Fruit fly (Drosophila melanogaster): ENCODE data around the gene Rsbp15.
A peak's percentile ranks its signal among the peaks of the same experiment; 100 is the strongest.

The Rsbp15 gene

DNA sequence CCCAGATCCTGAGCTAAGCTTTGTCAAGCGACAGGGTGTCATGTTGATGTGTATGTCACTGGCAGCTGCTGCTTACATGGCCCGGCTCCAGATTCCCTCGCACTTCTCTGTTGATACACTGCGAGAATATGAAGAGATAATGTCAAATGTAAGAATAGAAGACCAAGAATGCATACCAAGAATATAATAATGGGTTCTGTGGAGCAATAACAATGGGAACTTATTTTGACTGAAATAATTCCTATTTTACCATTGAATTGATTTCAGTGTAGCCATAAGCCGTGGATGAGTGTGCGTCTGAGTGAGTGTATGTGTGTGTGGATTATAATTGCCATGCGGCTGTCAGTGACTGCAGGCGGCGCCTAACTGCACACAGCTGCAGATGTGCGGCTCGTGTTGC lies 26.1 kb upstream of the Rsbp15 start (continued):
- no peak for TF ChIP-seq Blimp-1 (GFP tag; optimal IDR thresholded peaks at IDR 0.05)
- TF ChIP-seq pdm3 (GFP tag; optimal IDR thresholded peaks at IDR 0.05) = peak; percentile 41
- TF ChIP-seq CG11762 (GFP tag; optimal IDR thresholded peaks at IDR 0.05; ENCODE audit: insufficient read depth) = no peak
- peak; percentile 27 for TF ChIP-seq OdsH (GFP tag; optimal IDR thresholded peaks at IDR 0.05)
- no peak for TF ChIP-seq dsx (GFP tag; optimal IDR thresholded peaks at IDR 0.05; ENCODE audit: poor library complexity, severe bottlenecking)
- TF ChIP-seq acj6 (GFP tag; optimal IDR thresholded peaks at IDR 0.05) = peak; percentile 10
- TF ChIP-seq dac (GFP tag; optimal IDR thresholded peaks at IDR 0.05) = no peak
- TF ChIP-seq achi (GFP tag; optimal IDR thresholded peaks at IDR 0.05) = peak; percentile 20
- no peak for TF ChIP-seq CG34406 (GFP tag; optimal IDR thresholded peaks at IDR 0.05)
- TF ChIP-seq Met (GFP tag; optimal IDR thresholded peaks at IDR 0.05) = peak; percentile 23
- TF ChIP-seq Smox (GFP tag; optimal IDR thresholded peaks at IDR 0.05) = no peak
- no peak for TF ChIP-seq CG8319 (GFP tag; optimal IDR thresholded peaks at IDR 0.05)
- no peak for TF ChIP-seq CG11294 (GFP tag; IDR thresholded peaks at IDR 0.05)
- no peak for TF ChIP-seq Sox15 (GFP tag; optimal IDR thresholded peaks at IDR 0.05)
- TF ChIP-seq net (GFP tag; optimal IDR thresholded peaks at IDR 0.05) = no peak
- TF ChIP-seq salr (GFP tag; optimal IDR thresholded peaks at IDR 0.05) = no peak
- no peak for TF ChIP-seq CG3919 (GFP tag; optimal IDR thresholded peaks at IDR 0.05)
- TF ChIP-seq Lpt (GFP tag; optimal IDR thresholded peaks at IDR 0.05) = no peak
- TF ChIP-seq Sox102F (GFP tag; optimal IDR thresholded peaks at IDR 0.05) = no peak
- TF ChIP-seq CG15336 (GFP tag; IDR thresholded peaks at IDR 0.05) = peak; percentile 42; the same call in 1 of the 2 replicates
- TF ChIP-seq Ets96B (tag; optimal IDR thresholded peaks at IDR 0.05) = peak; percentile 43

DNA sequence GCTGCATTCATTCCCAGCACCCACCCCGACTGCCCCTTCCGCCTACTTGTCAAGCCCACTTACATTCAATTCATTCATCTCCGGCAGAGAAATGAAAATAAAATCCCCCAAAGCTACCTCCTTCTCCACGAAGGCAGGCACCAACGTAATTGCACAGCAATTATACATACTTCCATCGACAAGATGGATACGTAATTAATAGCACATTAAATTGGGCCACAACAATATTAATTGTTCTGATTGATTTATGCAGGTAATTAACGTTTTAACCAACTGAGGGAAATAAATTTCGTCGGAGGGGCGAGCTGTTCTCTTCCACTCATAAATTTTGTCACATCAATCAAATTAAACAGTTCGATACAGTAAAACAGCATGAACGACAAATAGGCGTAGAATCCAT lies 24.5 kb upstream of the Rsbp15 start, which contains the start of gene Adk1:
Gene Adk1, plus strand, starts transcription at position 301 of the 400 bp plus-strand sequence.
- no peak for TF ChIP-seq CG6808 (GFP tag; optimal IDR thresholded peaks at IDR 0.05)
- no peak for TF ChIP-seq dac (GFP tag; optimal IDR thresholded peaks at IDR 0.05)
- no peak for TF ChIP-seq CG10631 (GFP tag; optimal IDR thresholded peaks at IDR 0.05)
- TF ChIP-seq CG6276 (GFP tag; optimal IDR thresholded peaks at IDR 0.05) = no peak
- TF ChIP-seq Sox102F (GFP tag; optimal IDR thresholded peaks at IDR 0.05) = no peak
- no peak for TF ChIP-seq fkh (GFP tag; optimal IDR thresholded peaks at IDR 0.05)
- TF ChIP-seq cyc (GFP tag; optimal IDR thresholded peaks at IDR 0.05) = no peak
- TF ChIP-seq CG3032 (tag; optimal IDR thresholded peaks at IDR 0.05) = no peak
- no peak for TF ChIP-seq CG1621 (tag; optimal IDR thresholded peaks at IDR 0.05)
- TF ChIP-seq Eip75B (GFP tag; optimal IDR thresholded peaks at IDR 0.05) = no peak
- no peak for TF ChIP-seq Eip78C (GFP tag)
- TF ChIP-seq lz (GFP tag; optimal IDR thresholded peaks at IDR 0.05) = no peak

DNA sequence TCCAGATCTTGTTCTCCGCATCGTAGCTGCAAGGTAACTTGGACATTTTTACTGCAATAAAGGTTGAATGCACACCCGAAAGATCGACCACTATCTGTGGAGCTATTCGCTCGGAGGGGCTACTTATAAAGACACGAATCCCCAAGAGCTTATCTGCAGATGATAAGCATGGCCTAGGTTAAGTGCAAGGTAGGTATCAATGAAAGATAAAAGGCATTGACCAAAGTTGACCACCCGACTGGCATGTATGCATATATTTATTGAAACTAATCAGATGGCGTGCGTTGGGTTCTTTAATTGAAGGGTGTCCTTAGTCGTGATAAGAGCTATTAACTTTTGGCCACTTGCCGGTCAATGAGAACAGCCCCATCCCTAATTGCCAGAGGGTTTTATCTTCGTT lies 11.9 kb upstream of the Rsbp15 start, which contains the start of gene CG4830:
Gene CG4830, minus strand, starts transcription at position 101 of the 400 bp plus-strand sequence.
- TF ChIP-seq svp (GFP tag) = peak; percentile 41
- no peak for TF ChIP-seq CG6163 (GFP tag; IDR thresholded peaks at IDR 0.05)

DNA sequence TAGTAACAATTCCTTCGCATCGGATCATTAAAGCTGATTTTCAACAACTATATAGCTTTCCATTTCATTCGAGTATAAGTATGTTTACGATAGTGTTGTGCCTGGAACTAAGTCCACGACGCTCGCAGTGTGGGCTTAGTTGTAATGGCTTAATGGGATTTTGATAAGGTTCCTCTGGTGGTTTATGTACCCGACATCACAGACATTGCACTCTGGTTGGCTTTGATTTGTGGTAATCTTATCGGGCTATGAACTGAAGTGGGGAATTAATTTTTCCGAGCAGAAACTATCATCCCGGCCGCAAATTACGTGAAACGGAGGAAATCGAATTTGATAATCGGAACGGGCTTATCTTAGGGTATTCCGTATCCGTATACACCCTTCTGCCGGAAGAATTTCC lies 10.6 kb upstream of the Rsbp15 start:
- TF ChIP-seq Gug (GFP tag; IDR thresholded peaks at IDR 0.05) = no peak
- no peak for TF ChIP-seq CG7368 (GFP tag; optimal IDR thresholded peaks at IDR 0.05)
- no peak for TF ChIP-seq CG4318 (GFP tag; optimal IDR thresholded peaks at IDR 0.05)
- no peak for TF ChIP-seq CG11902 (GFP tag; optimal IDR thresholded peaks at IDR 0.05)
- TF ChIP-seq Met (GFP tag; optimal IDR thresholded peaks at IDR 0.05) = no peak
- TF ChIP-seq Blimp-1 (GFP tag; optimal IDR thresholded peaks at IDR 0.05) = no peak
- TF ChIP-seq CG10669 (GFP tag; optimal IDR thresholded peaks at IDR 0.05) = no peak
- TF ChIP-seq dac (GFP tag; optimal IDR thresholded peaks at IDR 0.05) = no peak
- no peak for TF ChIP-seq net (GFP tag; optimal IDR thresholded peaks at IDR 0.05)

Data from whole organism, prepupa.